Fruit fly (Drosophila melanogaster) whole organism, embryonic: ENCODE measurements around the gene Cpr62Ba.

Experiments used
- Atf3 ChIP-seq: fragments of 200-800 bp; sonication (Bioruptor generic); optimal IDR thresholded peaks from 3 replicates; lab custom pipeline; 2016; ENCODE audit warnings: missing biosample characterization, missing genetic modification characterization
- CG10366 ChIP-seq: fragments of 200-800 bp; sonication (Bioruptor generic); IDR thresholded peaks from 2 replicates; pipeline ENCODE4 v1.3.6; 2022; ENCODE audit warnings: missing biosample characterization, missing genetic modification characterization
- CG10565 ChIP-seq: fragments of 200-800 bp; sonication (Bioruptor generic); optimal IDR thresholded peaks from 3 replicates; lab custom pipeline; 2016; ENCODE audit warnings: missing biosample characterization, mild to moderate bottlenecking, missing genetic modification characterization
- CG11093 ChIP-seq: fragments of 200-800 bp; sonication (Bioruptor generic); IDR thresholded peaks from 3 replicates; pipeline ENCODE4 v1.3.6; 2022; ENCODE audit warnings: missing biosample characterization, missing genetic modification characterization
- CG11247 ChIP-seq: fragments of 200-800 bp; sonication (Bioruptor generic); IDR thresholded peaks from 2 replicates; pipeline ENCODE4 v1.3.6; 2022; ENCODE audit warnings: missing biosample characterization, missing genetic modification characterization
- CG11504 ChIP-seq: fragments of 200-800 bp; sonication (Bioruptor generic); optimal IDR thresholded peaks from 3 replicates; lab custom pipeline; 2019; ENCODE audit warnings: missing biosample characterization, mild to moderate bottlenecking, missing genetic modification characterization, moderate library complexity
- CG11723 ChIP-seq: fragments of 200-800 bp; sonication (Bioruptor generic); optimal IDR thresholded peaks from 2 replicates; lab custom pipeline; 2017; ENCODE audit warnings: missing biosample characterization, mild to moderate bottlenecking, missing genetic modification characterization
- CG13123 ChIP-seq: fragments of 200-800 bp; sonication (Bioruptor generic); optimal IDR thresholded peaks from 2 replicates; lab custom pipeline; 2016; ENCODE audit warnings: missing biosample characterization, missing genetic modification characterization
- CG13894 ChIP-seq: fragments of 200-800 bp; sonication (Bioruptor generic); optimal IDR thresholded peaks from 3 replicates; lab custom pipeline; 2018; ENCODE audit warnings: missing biosample characterization, mild to moderate bottlenecking, missing genetic modification characterization, moderate library complexity
- CG17186 ChIP-seq: fragments of 200-800 bp; sonication (Bioruptor generic); optimal IDR thresholded peaks from 3 replicates; lab custom pipeline; 2017; ENCODE audit warnings: missing biosample characterization, missing genetic modification reagents, missing genetic modification characterization
- CG17802 ChIP-seq: fragments of 200-800 bp; sonication (Bioruptor generic); optimal IDR thresholded peaks from 2 replicates; lab custom pipeline; 2018; ENCODE audit warnings: missing biosample characterization, mild to moderate bottlenecking, missing genetic modification characterization, moderate library complexity
- CG17912 ChIP-seq: fragments of 200-800 bp; sonication (Bioruptor generic); optimal IDR thresholded peaks from 2 replicates; lab custom pipeline; 2018; ENCODE audit warnings: missing biosample characterization, mild to moderate bottlenecking, missing genetic modification characterization
- CG2120 ChIP-seq: fragments of 200-800 bp; sonication (Bioruptor generic); optimal IDR thresholded peaks from 3 replicates; lab custom pipeline; 2016; ENCODE audit warnings: missing biosample characterization, missing genetic modification characterization
- CG34422 ChIP-seq: fragments of 200-800 bp; sonication (Bioruptor generic); IDR thresholded peaks from 3 replicates; pipeline ENCODE4 v1.3.6; 2022; ENCODE audit warnings: missing biosample characterization, missing genetic modification characterization
- CG3838 ChIP-seq: fragments of 200-800 bp; sonication (Bioruptor generic); optimal IDR thresholded peaks from 3 replicates; lab custom pipeline; 2016; ENCODE audit warnings: missing biosample characterization, missing genetic modification characterization
- CG4282 ChIP-seq: fragments of 200-800 bp; sonication (Bioruptor generic); optimal IDR thresholded peaks from 2 replicates; lab custom pipeline; 2016; ENCODE audit warnings: missing biosample characterization, missing genetic modification characterization
- CG6683 ChIP-seq: fragments of 200-800 bp; sonication (Bioruptor generic); optimal IDR thresholded peaks from 2 replicates; lab custom pipeline; 2017; ENCODE audit warnings: missing biosample characterization, mild to moderate bottlenecking, missing genetic modification characterization, missing genetic modification reagents
- CG7928 ChIP-seq: fragments of 200-800 bp; sonication (Bioruptor generic); optimal IDR thresholded peaks from 2 replicates; lab custom pipeline; 2017; ENCODE audit warnings: missing biosample characterization, mild to moderate bottlenecking, missing genetic modification characterization
- CG8478 ChIP-seq: fragments of >200 bp; optimal IDR thresholded peaks from 2 replicates; lab custom pipeline; 2018
- CG9215 ChIP-seq: fragments of 200-800 bp; sonication (Bioruptor generic); IDR thresholded peaks from 2 replicates; pipeline ENCODE4 v1.3.6; 2022; ENCODE audit warnings: missing biosample characterization, missing genetic modification characterization
- CTCF ChIP-seq: fragments of 200-800 bp; sonication (Bioruptor generic); optimal IDR thresholded peaks from 2 replicates; lab custom pipeline; 2017; ENCODE audit warnings: missing biosample characterization, mild to moderate bottlenecking, missing genetic modification characterization, moderate library complexity
- CoRest ChIP-seq: fragments of 200-800 bp; sonication (Bioruptor generic); optimal IDR thresholded peaks from 3 replicates; lab custom pipeline; 2018; ENCODE audit warnings: missing biosample characterization, mild to moderate bottlenecking, missing genetic modification characterization, moderate library complexity
- Deaf1 ChIP-seq: fragments of 200-800 bp; optimal IDR thresholded peaks from 3 replicates; lab custom pipeline; 2019; ENCODE audit warnings: missing biosample characterization, mild to moderate bottlenecking, missing genetic modification characterization, moderate library complexity
- Dek ChIP-seq: fragments of 200-800 bp; sonication (Bioruptor generic); optimal IDR thresholded peaks from 3 replicates; lab custom pipeline; 2019; ENCODE audit warnings: missing biosample characterization, mild to moderate bottlenecking, missing genetic modification characterization, moderate library complexity
- Eip74EF ChIP-seq, 2 experiments: fragments of 200-800 bp in 1 of 2; fragments of >200 bp in 1 of 2; sonication (Bioruptor generic) in 1 of 2; optimal IDR thresholded peaks; 2 replicates each; lab custom pipeline; 2017 to 2019; ENCODE audit warnings: missing biosample characterization in 2 of 2, missing genetic modification characterization in 2 of 2, mild to moderate bottlenecking in 1 of 2, moderate library complexity in 1 of 2
- Ets97D ChIP-seq: fragments of 200-800 bp; sonication (Bioruptor generic); optimal IDR thresholded peaks from 3 replicates; lab custom pipeline; 2016; ENCODE audit warnings: missing biosample characterization, missing genetic modification characterization
- Fer2 ChIP-seq: fragments of 200-800 bp; sonication (Bioruptor generic); optimal IDR thresholded peaks from 2 replicates; lab custom pipeline; 2018; ENCODE audit warnings: missing biosample characterization, mild to moderate bottlenecking, missing genetic modification characterization, moderate library complexity
- Kr ChIP-seq: fragments of 200-800 bp; sonication (Bioruptor generic); optimal IDR thresholded peaks from 2 replicates; lab custom pipeline; 2017; ENCODE audit warnings: missing biosample characterization, mild to moderate bottlenecking, missing genetic modification characterization
- Poxn ChIP-seq: fragments of 200-800 bp; sonication (Bioruptor generic); IDR thresholded peaks from 2 replicates; pipeline ENCODE4 v1.3.6; 2022; ENCODE audit warnings: missing biosample characterization, missing genetic modification characterization
- Sin3A ChIP-seq: fragments of >200 bp; optimal IDR thresholded peaks from 2 replicates; lab custom pipeline; 2018
- Sox100B ChIP-seq: fragments of 200-800 bp; sonication (Bioruptor generic); optimal IDR thresholded peaks from 3 replicates; lab custom pipeline; 2018; ENCODE audit warnings: missing biosample characterization, mild to moderate bottlenecking, missing genetic modification characterization
- al ChIP-seq: fragments of 200-800 bp; sonication (Bioruptor generic); IDR thresholded peaks from 2 replicates; pipeline ENCODE4 v1.3.6; 2022; ENCODE audit warnings: missing biosample characterization, missing genetic modification characterization
- bsh ChIP-seq, 2 experiments: fragments of 200-800 bp; sonication (Bioruptor generic); optimal IDR thresholded peaks; 2 replicates each; lab custom pipeline; 2017 to 2018; ENCODE audit warnings: mild to moderate bottlenecking in 2 of 2, missing biosample characterization in 2 of 2, missing genetic modification characterization in 2 of 2, moderate library complexity in 1 of 2
- eve ChIP-seq, 2 experiments: fragments of >200 bp; optimal IDR thresholded peaks; 2 replicates each; lab custom pipeline; 2017; ENCODE audit warnings: missing biosample characterization in 2 of 2, missing genetic modification characterization in 2 of 2
- ewg ChIP-seq: fragments of 200-800 bp; sonication (Bioruptor generic); optimal IDR thresholded peaks from 3 replicates; lab custom pipeline; 2017; ENCODE audit warnings: mild to moderate bottlenecking, missing biosample characterization, missing genetic modification reagents, missing genetic modification characterization
- ftz-f1 ChIP-seq: fragments of 200-800 bp; sonication (Bioruptor generic); optimal IDR thresholded peaks from 2 replicates; lab custom pipeline; 2016; ENCODE audit warnings: missing biosample characterization, missing genetic modification characterization
- gcm2 ChIP-seq: fragments of 200-800 bp; sonication (Bioruptor generic); optimal IDR thresholded peaks from 2 replicates; lab custom pipeline; 2016; ENCODE audit warnings: missing biosample characterization, missing genetic modification characterization
- gem ChIP-seq: fragments of 200-800 bp; sonication (Bioruptor generic); optimal IDR thresholded peaks from 2 replicates; lab custom pipeline; 2019; ENCODE audit warnings: missing biosample characterization, mild to moderate bottlenecking, missing genetic modification characterization, moderate library complexity
- her ChIP-seq: fragments of 200-800 bp; sonication (Bioruptor generic); optimal IDR thresholded peaks from 2 replicates; lab custom pipeline; 2016; ENCODE audit warnings: missing biosample characterization, missing genetic modification characterization
- hkb ChIP-seq, 2 experiments: fragments of 200-800 bp in 1 of 2; fragments of >200 bp in 1 of 2; sonication (Bioruptor generic) in 1 of 2; IDR thresholded peaks in 1 of 2; optimal IDR thresholded peaks in 1 of 2; 2 replicates each; pipeline versions ENCODE4 v1.3.6 to Lab custom; 2017 to 2022; ENCODE audit warnings: missing biosample characterization in 1 of 2, missing genetic modification characterization in 1 of 2
- knrl ChIP-seq: fragments of 200-800 bp; sonication (Bioruptor generic); IDR thresholded peaks from 3 replicates; pipeline ENCODE4 v1.3.6; 2022; ENCODE audit warnings: missing biosample characterization, missing genetic modification characterization; ENCODE audit not compliant: partially characterized antibody
- pfk ChIP-seq: fragments of 200-800 bp; sonication (Bioruptor generic); optimal IDR thresholded peaks from 2 replicates; lab custom pipeline; 2018; ENCODE audit warnings: missing biosample characterization, mild to moderate bottlenecking, missing genetic modification characterization, moderate library complexity
- prd ChIP-seq, 3 experiments: fragments of >200 bp in 2 of 3; fragments of 200-800 bp in 1 of 3; sonication (Bioruptor generic) in 1 of 3; optimal IDR thresholded peaks in 2 of 3; IDR thresholded peaks in 1 of 3; 2 replicates in 2 of 3; 3 replicates in 1 of 3; pipeline versions ENCODE4 v1.3.6 to Lab custom; 2017 to 2022; ENCODE audit warnings: missing biosample characterization in 1 of 3, missing genetic modification characterization in 1 of 3
- ranshi ChIP-seq: fragments of 200-800 bp; sonication (Bioruptor generic); IDR thresholded peaks from 2 replicates; pipeline ENCODE4 v1.3.6; 2022; ENCODE audit warnings: missing biosample characterization, missing genetic modification characterization
- shn ChIP-seq: fragments of 200-800 bp; sonication (Bioruptor generic); optimal IDR thresholded peaks from 3 replicates; lab custom pipeline; 2016; ENCODE audit warnings: missing biosample characterization, missing genetic modification characterization
- sima ChIP-seq: fragments of 200-800 bp; sonication (Bioruptor generic); optimal IDR thresholded peaks from 2 replicates; lab custom pipeline; 2016; ENCODE audit warnings: missing biosample characterization, missing genetic modification characterization
- slbo ChIP-seq: fragments of 200-800 bp; sonication (Bioruptor generic); IDR thresholded peaks from 2 replicates; pipeline ENCODE4 v1.3.6; 2022; ENCODE audit warnings: missing biosample characterization, missing genetic modification characterization
- toy ChIP-seq: fragments of 200-800 bp; sonication (Bioruptor generic); IDR thresholded peaks from 2 replicates; pipeline ENCODE4 v1.3.6; 2022; ENCODE audit warnings: missing biosample characterization, missing genetic modification characterization
- usp ChIP-seq: fragments of >200 bp; optimal IDR thresholded peaks from 2 replicates; lab custom pipeline; 2017; ENCODE audit warnings: missing biosample characterization, missing genetic modification characterization
- zfh1 ChIP-seq: fragments of 200-800 bp; sonication (Bioruptor generic); IDR thresholded peaks from 3 replicates; pipeline ENCODE4 v1.3.6; 2022; ENCODE audit warnings: missing biosample characterization, missing genetic modification characterization

The Cpr62Ba gene

dm6 chr3L:1880692-1881091 is 49.1 kb upstream of the Cpr62Ba start (continued):
- TF ChIP-seq CG11093 (GFP tag; lab: Robert Waterston, UW): no peak
- no peak for TF ChIP-seq Poxn (GFP tag; lab: Robert Waterston, UW)
- TF ChIP-seq Deaf1: no peak
- TF ChIP-seq her (GFP tag; lab: Kevin White, UChicago): no peak
- TF ChIP-seq CTCF (GFP tag; lab: Kevin White, UChicago): no peak
- peak; percentile 62; the same call in 1 of the 2 replicates for TF ChIP-seq CG11247 (GFP tag; lab: Robert Waterston, UW)
- TF ChIP-seq toy (GFP tag; lab: Robert Waterston, UW): peak; percentile 6; the same call in 1 of the 2 replicates
- peak; percentile 59 for TF ChIP-seq CG11504 (tag; lab: Kevin White, UChicago)
- peak; percentile 34; the same call in 1 of the 2 replicates for TF ChIP-seq CG10366 (GFP tag; lab: Robert Waterston, UW)
- TF ChIP-seq CG3838 (GFP tag; lab: Kevin White, UChicago): no peak
- TF ChIP-seq Fer2 (tag; lab: Kevin White, UChicago): no peak
- TF ChIP-seq CG7928: no peak
- TF ChIP-seq CG17912: no peak
- no peak for TF ChIP-seq Atf3 (GFP tag; lab: Kevin White, UChicago)
- no peak for TF ChIP-seq Sox100B (GFP tag; lab: Kevin White, UChicago)
- no peak for TF ChIP-seq CG2120
- no peak for TF ChIP-seq bsh (GFP tag; optimal IDR thresholded peaks at IDR 0.05; lab: Kevin White, UChicago)

DNA sequence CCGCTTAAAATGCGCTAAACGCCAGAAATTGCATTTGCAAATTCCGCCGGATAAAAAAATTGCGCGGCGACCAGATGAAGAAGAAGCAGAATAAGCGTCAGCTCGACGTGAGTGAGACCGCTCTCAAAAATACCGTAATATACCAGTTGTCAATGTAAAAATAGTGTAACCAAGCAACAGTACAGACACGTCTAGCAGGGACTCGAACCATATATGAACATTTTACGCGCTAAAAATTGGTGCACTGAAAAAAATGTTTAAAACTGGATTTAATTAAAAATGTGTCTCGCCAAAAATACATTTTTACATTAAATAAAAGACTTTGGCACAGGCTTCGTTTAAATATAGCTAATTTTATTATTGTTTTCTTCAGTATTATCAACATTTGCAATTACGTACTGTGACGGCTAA is 44.6 kb upstream of the Cpr62Ba start, which contains the start of gene dre4:
Gene dre4, minus strand, starts transcription at position 98 of the 411 bp plus-strand sequence.
- TF ChIP-seq ewg (peak; percentile 49), Eip74EF (GFP tag; optimal IDR thresholded peaks at IDR 0.05; lab: Kevin White, UChicago) (no peak), CoRest (peak; percentile 66), gem (peak; percentile 80), hkb (optimal IDR thresholded peaks at IDR 0.05; lab: Kevin White, UChicago) (no peak), hkb (GFP tag; IDR thresholded peaks at IDR 0.05; lab: Robert Waterston, UW) (peak; percentile 84), ftz-f1 (GFP tag; lab: Kevin White, UChicago) (peak; percentile 20), CG17802 (tag; lab: Kevin White, UChicago) (peak; percentile 42), CG6683 (GFP tag; lab: Kevin White, UChicago) (peak; percentile 34), CG17186 (GFP tag; lab: Kevin White, UChicago) (peak; percentile 77), Dek (tag; lab: Kevin White, UChicago) (peak; percentile 57), pfk (no peak), shn (GFP tag; lab: Kevin White, UChicago) (peak; percentile 66), prd (optimal IDR thresholded peaks at IDR 0.05; lab: Kevin White, UChicago) (no peak), prd (GFP tag; IDR thresholded peaks at IDR 0.05; lab: Robert Waterston, UW) (peak; percentile 82), knrl (peak; percentile 60; the same call in 1 of the 3 replicates), zfh1 (peak; percentile 78), CG4282 (GFP tag; lab: Kevin White, UChicago) (peak; percentile 8), Kr (no peak), CG10565 (GFP tag; lab: Kevin White, UChicago) (peak; percentile 13), usp (GFP tag; lab: Kevin White, UChicago) (no peak), CG8478 (lab: Kevin White, UChicago) (no peak), Ets97D (GFP tag; lab: Kevin White, UChicago) (peak; percentile 89), gcm2 (GFP tag; lab: Kevin White, UChicago) (peak; percentile 45), CG13123 (GFP tag; lab: Kevin White, UChicago) (peak; percentile 25), ranshi (GFP tag; lab: Robert Waterston, UW) (peak; percentile 79), Sin3A (peak; percentile 60), al (GFP tag; lab: Robert Waterston, UW) (peak; percentile 53), eve (GFP tag; optimal IDR thresholded peaks at IDR 0.05; lab: Kevin White, UChicago) (no peak), CG34422 (GFP tag; lab: Robert Waterston, UW) (peak; percentile 90), sima (GFP tag; lab: Kevin White, UChicago) (peak; percentile 27), slbo (peak; percentile 87), CG9215 (GFP tag; lab: Robert Waterston, UW) (peak; percentile 32; the same call in 1 of the 2 replicates), CG11723 (GFP tag; lab: Kevin White, UChicago) (no peak), Atf3 (GFP tag; lab: Kevin White, UChicago) (peak; percentile 43), CG13894 (tag; lab: Kevin White, UChicago) (peak; percentile 49)
